Fruit fly (Drosophila melanogaster) whole organism, embryonic: ENCODE measurements around the gene CG9164.

Experiments
- Atf-2 ChIP-seq: fragments of 200-800 bp; sonication (Bioruptor generic); optimal IDR thresholded peaks from 2 replicates; lab custom pipeline; 2016; ENCODE audit warnings: missing biosample characterization, missing genetic modification characterization
- B-H2 ChIP-seq: fragments of 200-800 bp; sonication (Bioruptor generic); optimal IDR thresholded peaks from 2 replicates; lab custom pipeline; 2018; ENCODE audit warnings: missing biosample characterization, mild to moderate bottlenecking, missing genetic modification characterization
- BtbVII ChIP-seq: fragments of 200-800 bp; sonication (Bioruptor generic); optimal IDR thresholded peaks from 3 replicates; lab custom pipeline; 2017; ENCODE audit warnings: missing biosample characterization, mild to moderate bottlenecking, missing genetic modification characterization
- CG11398 ChIP-seq: fragments of 200-800 bp; sonication (Bioruptor generic); optimal IDR thresholded peaks from 2 replicates; lab custom pipeline; 2016; ENCODE audit warnings: missing biosample characterization, missing genetic modification characterization
- CG12659 ChIP-seq: fragments of 200-800 bp; sonication (Bioruptor generic); optimal IDR thresholded peaks from 3 replicates; lab custom pipeline; 2017; ENCODE audit warnings: mild to moderate bottlenecking, missing biosample characterization, missing genetic modification reagents, missing genetic modification characterization
- CG13424 ChIP-seq: fragments of 200-800 bp; sonication (Bioruptor generic); optimal IDR thresholded peaks from 2 replicates; lab custom pipeline; 2019; ENCODE audit warnings: missing biosample characterization, mild to moderate bottlenecking, missing genetic modification characterization, moderate library complexity
- CG14050 ChIP-seq: fragments of 200-800 bp; sonication (Bioruptor generic); IDR thresholded peaks from 3 replicates; pipeline ENCODE4 v1.3.6; 2022; ENCODE audit warnings: missing biosample characterization, missing genetic modification characterization
- CG30020 ChIP-seq: fragments of 200-800 bp; optimal IDR thresholded peaks from 2 replicates; lab custom pipeline; 2019; ENCODE audit warnings: missing biosample characterization, mild to moderate bottlenecking, missing genetic modification characterization, moderate library complexity
- CG32532 ChIP-seq: fragments of 200-800 bp; sonication (Bioruptor generic); IDR thresholded peaks from 2 replicates; pipeline ENCODE4 v1.3.6; 2022; ENCODE audit warnings: missing biosample characterization, missing genetic modification characterization
- CG4360 ChIP-seq: fragments of 200-800 bp; sonication (Bioruptor generic); IDR thresholded peaks from 2 replicates; pipeline ENCODE4 v1.3.6; 2022; ENCODE audit warnings: missing biosample characterization, missing genetic modification characterization
- CG6272 ChIP-seq: fragments of 200-800 bp; sonication (Bioruptor generic); IDR thresholded peaks from 2 replicates; pipeline ENCODE4 v1.3.6; 2022; ENCODE audit warnings: missing biosample characterization, missing genetic modification characterization
- CG6689 ChIP-seq: fragments of 200-800 bp; sonication (Bioruptor generic); IDR thresholded peaks from 2 replicates; pipeline ENCODE4 v1.3.6; 2022; ENCODE audit warnings: missing biosample characterization, missing genetic modification characterization
- CG7357 ChIP-seq: fragments of 200-800 bp; sonication (Bioruptor generic); IDR thresholded peaks from 3 replicates; pipeline ENCODE4 v1.3.6; 2022; ENCODE audit warnings: missing biosample characterization, missing genetic modification characterization
- CG8478 ChIP-seq: fragments of >200 bp; optimal IDR thresholded peaks from 2 replicates; lab custom pipeline; 2018
- CG9215 ChIP-seq: fragments of 200-800 bp; sonication (Bioruptor generic); IDR thresholded peaks from 2 replicates; pipeline ENCODE4 v1.3.6; 2022; ENCODE audit warnings: missing biosample characterization, missing genetic modification characterization
- CG9727 ChIP-seq: fragments of 200-800 bp; sonication (Bioruptor generic); optimal IDR thresholded peaks from 3 replicates; lab custom pipeline; 2017; ENCODE audit warnings: missing biosample characterization, mild to moderate bottlenecking, missing genetic modification characterization
- CTCF ChIP-seq: fragments of 200-800 bp; sonication (Bioruptor generic); optimal IDR thresholded peaks from 2 replicates; lab custom pipeline; 2017; ENCODE audit warnings: missing biosample characterization, mild to moderate bottlenecking, missing genetic modification characterization, moderate library complexity
- Ets97D ChIP-seq: fragments of 200-800 bp; sonication (Bioruptor generic); optimal IDR thresholded peaks from 3 replicates; lab custom pipeline; 2016; ENCODE audit warnings: missing biosample characterization, missing genetic modification characterization
- Fer3 ChIP-seq: fragments of 200-800 bp; sonication (Bioruptor generic); optimal IDR thresholded peaks from 2 replicates; lab custom pipeline; 2018; ENCODE audit warnings: missing biosample characterization, mild to moderate bottlenecking, missing genetic modification characterization, moderate library complexity
- HLH4C ChIP-seq: fragments of 200-800 bp; sonication (Bioruptor generic); IDR thresholded peaks from 3 replicates; pipeline ENCODE4 v1.3.6; 2022; ENCODE audit warnings: missing biosample characterization, missing genetic modification characterization; ENCODE audit not compliant: partially characterized antibody
- HLH54F ChIP-seq: fragments of 200-800 bp; sonication (Bioruptor generic); optimal IDR thresholded peaks from 3 replicates; lab custom pipeline; 2016; ENCODE audit warnings: missing biosample characterization, missing genetic modification characterization
- Hr78 ChIP-seq, 2 experiments: fragments of 200-800 bp in 1 of 2; fragments of >200 bp in 1 of 2; sonication (Bioruptor generic) in 1 of 2; optimal IDR thresholded peaks; 2 replicates each; lab custom pipeline; 2017 to 2019; ENCODE audit warnings: missing biosample characterization in 2 of 2, missing genetic modification characterization in 2 of 2, mild to moderate bottlenecking in 1 of 2, moderate library complexity in 1 of 2
- Lpt ChIP-seq: fragments of >200 bp; optimal IDR thresholded peaks from 2 replicates; lab custom pipeline; 2018; ENCODE audit warnings: missing biosample characterization, missing genetic modification characterization
- Mad ChIP-seq: fragments of 200-800 bp; sonication (Bioruptor generic); optimal IDR thresholded peaks from 2 replicates; lab custom pipeline; 2016; ENCODE audit warnings: missing biosample characterization, missing genetic modification characterization
- Meics ChIP-seq: fragments of 200-800 bp; sonication (Bioruptor generic); optimal IDR thresholded peaks from 2 replicates; lab custom pipeline; 2017; ENCODE audit warnings: missing biosample characterization, mild to moderate bottlenecking, missing genetic modification characterization
- Nf-YB ChIP-seq: fragments of 200-800 bp; sonication (Bioruptor generic); optimal IDR thresholded peaks from 3 replicates; lab custom pipeline; 2019; ENCODE audit warnings: missing biosample characterization, mild to moderate bottlenecking, missing genetic modification characterization, moderate library complexity
- Usf ChIP-seq: fragments of 200-800 bp; sonication (Bioruptor generic); optimal IDR thresholded peaks from 2 replicates; lab custom pipeline; 2017; ENCODE audit warnings: missing genotype, missing biosample characterization, missing genetic modification characterization
- Xrp1 ChIP-seq: fragments of 200-800 bp; sonication (Bioruptor generic); IDR thresholded peaks from 2 replicates; pipeline ENCODE4 v1.3.6; 2022; ENCODE audit warnings: missing biosample characterization, missing genetic modification characterization
- ac ChIP-seq: fragments of 200-800 bp; sonication (Bioruptor generic); optimal IDR thresholded peaks from 3 replicates; lab custom pipeline; 2017; ENCODE audit warnings: missing biosample characterization, mild to moderate bottlenecking, missing genetic modification characterization
- aop ChIP-seq: fragments of 200-800 bp; sonication (Bioruptor generic); IDR thresholded peaks from 2 replicates; pipeline ENCODE4 v1.3.6; 2022; ENCODE audit warnings: missing biosample characterization, missing genetic modification characterization
- dmrt11E ChIP-seq: fragments of 200-800 bp; sonication (Bioruptor generic); optimal IDR thresholded peaks from 3 replicates; lab custom pipeline; 2018; ENCODE audit warnings: missing biosample characterization, mild to moderate bottlenecking, missing genetic modification characterization, moderate library complexity
- en ChIP-seq: fragments of 200-800 bp; sonication (Bioruptor generic); optimal IDR thresholded peaks from 2 replicates; lab custom pipeline; 2016; ENCODE audit warnings: missing biosample characterization, missing genetic modification characterization
- ewg ChIP-seq: fragments of 200-800 bp; sonication (Bioruptor generic); optimal IDR thresholded peaks from 3 replicates; lab custom pipeline; 2017; ENCODE audit warnings: mild to moderate bottlenecking, missing biosample characterization, missing genetic modification reagents, missing genetic modification characterization
- fd64A ChIP-seq: fragments of 200-800 bp; sonication (Bioruptor generic); optimal IDR thresholded peaks from 3 replicates; lab custom pipeline; 2018; ENCODE audit warnings: missing biosample characterization, mild to moderate bottlenecking, missing genetic modification characterization
- ftz-f1 ChIP-seq: fragments of 200-800 bp; sonication (Bioruptor generic); optimal IDR thresholded peaks from 2 replicates; lab custom pipeline; 2016; ENCODE audit warnings: missing biosample characterization, missing genetic modification characterization
- ind ChIP-seq: fragments of 200-800 bp; sonication (Bioruptor generic); optimal IDR thresholded peaks from 3 replicates; lab custom pipeline; 2016; ENCODE audit warnings: missing biosample characterization, missing genetic modification characterization
- jing ChIP-seq: fragments of 200-800 bp; sonication (Bioruptor generic); optimal IDR thresholded peaks from 2 replicates; lab custom pipeline; 2018; ENCODE audit warnings: missing biosample characterization, mild to moderate bottlenecking, missing genetic modification characterization
- klu ChIP-seq: fragments of 200-800 bp; sonication (Bioruptor generic); IDR thresholded peaks from 2 replicates; pipeline ENCODE4 v1.3.6; 2022; ENCODE audit warnings: missing biosample characterization, missing genetic modification characterization
- nom ChIP-seq: fragments of 200-800 bp; sonication (Bioruptor generic); optimal IDR thresholded peaks from 2 replicates; lab custom pipeline; 2017; ENCODE audit warnings: missing biosample characterization, missing genetic modification characterization, mild to moderate bottlenecking, moderate library complexity, missing genetic modification reagents
- org-1 ChIP-seq: fragments of 200-800 bp; sonication (Bioruptor generic); optimal IDR thresholded peaks from 2 replicates; lab custom pipeline; 2017; ENCODE audit warnings: missing biosample characterization, missing genetic modification characterization
- p53 ChIP-seq: fragments of 200-800 bp; sonication (Bioruptor generic); optimal IDR thresholded peaks from 2 replicates; lab custom pipeline; 2016; ENCODE audit warnings: missing biosample characterization, missing genetic modification characterization
- pb ChIP-seq: fragments of 200-800 bp; sonication (Bioruptor generic); optimal IDR thresholded peaks from 3 replicates; lab custom pipeline; 2016; ENCODE audit warnings: missing biosample characterization, missing genetic modification characterization
- sc ChIP-seq, 3 experiments: fragments of >200 bp in 2 of 3; fragments of 200-800 bp in 1 of 3; sonication (Bioruptor generic) in 1 of 3; optimal IDR thresholded peaks; 2 replicates in 2 of 3; 3 replicates in 1 of 3; lab custom pipeline; 2017; ENCODE audit warnings: mild to moderate bottlenecking in 1 of 3, missing biosample characterization in 1 of 3, missing genetic modification characterization in 1 of 3, missing genetic modification reagents in 1 of 3
- slbo ChIP-seq: fragments of 200-800 bp; sonication (Bioruptor generic); IDR thresholded peaks from 2 replicates; pipeline ENCODE4 v1.3.6; 2022; ENCODE audit warnings: missing biosample characterization, missing genetic modification characterization
- tap ChIP-seq: fragments of 200-800 bp; optimal IDR thresholded peaks from 3 replicates; lab custom pipeline; 2019; ENCODE audit warnings: missing biosample characterization, mild to moderate bottlenecking, missing genetic modification characterization, moderate library complexity
- tgo ChIP-seq: fragments of 200-800 bp; sonication (Bioruptor generic); IDR thresholded peaks from 3 replicates; pipeline ENCODE4 v1.3.6; 2022; ENCODE audit warnings: missing biosample characterization, missing genetic modification characterization
- tin ChIP-seq: fragments of 200-800 bp; sonication (Bioruptor generic); optimal IDR thresholded peaks from 3 replicates; lab custom pipeline; 2016; ENCODE audit warnings: missing biosample characterization, missing genetic modification characterization
- trh ChIP-seq: fragments of 200-800 bp; sonication (Bioruptor generic); optimal IDR thresholded peaks from 2 replicates; lab custom pipeline; 2016; ENCODE audit warnings: missing biosample characterization, missing genetic modification characterization
- twi ChIP-seq: fragments of 200-800 bp; optimal IDR thresholded peaks from 2 replicates; lab custom pipeline; 2019; ENCODE audit warnings: missing biosample characterization, mild to moderate bottlenecking, missing genetic modification characterization, moderate library complexity
- zfh1 ChIP-seq: fragments of 200-800 bp; sonication (Bioruptor generic); IDR thresholded peaks from 3 replicates; pipeline ENCODE4 v1.3.6; 2022; ENCODE audit warnings: missing biosample characterization, missing genetic modification characterization

The CG9164 gene

dm6 chrX:15383513-15384373 is 1.5 kb downstream of the CG9164 start (continued):
- TF ChIP-seq B-H2 (GFP tag; lab: Kevin White, UChicago), result no peak
- no peak for TF ChIP-seq klu (GFP tag; lab: Robert Waterston, UW)
- peak; percentile 45 for TF ChIP-seq CG12659
- TF ChIP-seq Meics (GFP tag; lab: Kevin White, UChicago), result peak; percentile 72
- TF ChIP-seq twi (tag; lab: Kevin White, UChicago), result no peak
- TF ChIP-seq trh (GFP tag; lab: Kevin White, UChicago), result no peak
- peak; percentile 40 for TF ChIP-seq Fer3 (tag; lab: Kevin White, UChicago)
- peak; percentile 46 for TF ChIP-seq org-1 (GFP tag; lab: Kevin White, UChicago)
- TF ChIP-seq CG9215 (GFP tag; lab: Robert Waterston, UW), result peak; percentile 45; the same call in 1 of the 2 replicates
- TF ChIP-seq CG8478 (lab: Kevin White, UChicago), result no peak
- peak; percentile 45; the same call in 1 of the 3 replicates for TF ChIP-seq CG14050 (GFP tag; lab: Robert Waterston, UW)
- TF ChIP-seq tgo (GFP tag; lab: Robert Waterston, UW), result peak; percentile 60
- no peak for TF ChIP-seq CG11398
- TF ChIP-seq HLH54F (GFP tag; lab: Kevin White, UChicago), result no peak
- TF ChIP-seq tap (tag; lab: Kevin White, UChicago), result peak; percentile 1
- TF ChIP-seq ind (GFP tag; lab: Kevin White, UChicago), result peak; percentile 50
- TF ChIP-seq CG13424 (tag; lab: Kevin White, UChicago), result peak; percentile 68
- TF ChIP-seq CG6272 (GFP tag; lab: Robert Waterston, UW), result no peak
- 0 out of 3 replicates have a peak, but pooled peaks have one; percentile 12 for TF ChIP-seq zfh1 (GFP tag; lab: Robert Waterston, UW)
- no peak for TF ChIP-seq jing
- TF ChIP-seq CG9727 (GFP tag; lab: Kevin White, UChicago), result peak; percentile 43
- no peak for TF ChIP-seq Nf-YB (GFP tag; lab: Kevin White, UChicago)
- TF ChIP-seq ewg (GFP tag; lab: Kevin White, UChicago), result peak; percentile 13
- TF ChIP-seq slbo (GFP tag; lab: Robert Waterston, UW), result no peak; the same call in 1 of the 2 replicates
- no peak for TF ChIP-seq Usf (GFP tag; lab: Kevin White, UChicago)
- no peak for TF ChIP-seq en (GFP tag; lab: Kevin White, UChicago)
- TF ChIP-seq nom, result no peak
- no peak for TF ChIP-seq CG4360
- TF ChIP-seq CG6689 (GFP tag; lab: Robert Waterston, UW), result peak; percentile 43; the same call in 1 of the 2 replicates
- no peak for TF ChIP-seq Mad (GFP tag; lab: Kevin White, UChicago)
- no peak for TF ChIP-seq ftz-f1
- TF ChIP-seq Xrp1 (GFP tag; lab: Robert Waterston, UW), result no peak
- TF ChIP-seq pb (GFP tag; lab: Kevin White, UChicago), result no peak
- TF ChIP-seq fd64A (GFP tag; lab: Kevin White, UChicago), result no peak
- no peak for TF ChIP-seq aop
- peak; percentile 32 for TF ChIP-seq dmrt11E (tag; lab: Kevin White, UChicago)
- TF ChIP-seq Atf-2 (GFP tag; lab: Kevin White, UChicago), result no peak
- TF ChIP-seq ac (GFP tag; lab: Kevin White, UChicago), result no peak
- TF ChIP-seq HLH4C (GFP tag; lab: Robert Waterston, UW), result no peak
- TF ChIP-seq Hr78 (GFP tag; optimal IDR thresholded peaks at IDR 0.05; lab: Kevin White, UChicago), result no peak
- no peak for TF ChIP-seq CG30020 (tag; lab: Kevin White, UChicago)
- no peak; the same call in 1 of the 2 replicates for TF ChIP-seq CG32532 (GFP tag; lab: Robert Waterston, UW)
- TF ChIP-seq CG7357 (GFP tag; lab: Robert Waterston, UW), result no peak
- no peak for TF ChIP-seq CTCF (GFP tag; lab: Kevin White, UChicago)
- no peak for TF ChIP-seq Ets97D (GFP tag; lab: Kevin White, UChicago)
- peak; percentile 44 for TF ChIP-seq BtbVII (GFP tag; lab: Kevin White, UChicago)
- no peak for TF ChIP-seq sc (optimal IDR thresholded peaks at IDR 0.05; lab: Kevin White, UChicago)
- TF ChIP-seq sc (GFP tag; optimal IDR thresholded peaks at IDR 0.05; lab: Kevin White, UChicago), result no peak
- no peak for TF ChIP-seq Lpt (GFP tag; lab: Kevin White, UChicago)
- TF ChIP-seq tin, result peak; percentile 22
- no peak for TF ChIP-seq p53
